Worm (Caenorhabditis elegans) whole organism, L2 larva: ENCODE measurements around the gene ZK6.6.

ENCODE experiments used
- mdl-1 ChIP-seq, 2 experiments: fragments of 150-350 bp in 1 of 2; sonication (generic microtip) in 1 of 2; optimal IDR thresholded peaks; 2 replicates each; lab custom pipeline; 2017; ENCODE audit warnings: missing biosample characterization in 2 of 2, missing genetic modification characterization in 2 of 2
- unc-39 ChIP-seq: fragments of 150-350 bp; optimal IDR thresholded peaks from 2 replicates; lab custom pipeline; 2014; ENCODE audit warnings: missing biosample characterization, missing genetic modification characterization
- ztf-1 ChIP-seq: fragments of 200-800 bp; sonication (Bioruptor generic); conservative IDR thresholded peaks from 2 replicates; pipeline ENCODE4 v1.3.6; 2022; ENCODE audit warnings: missing genetic modification characterization, missing compliant biosample characterization

ce11 chrV:378231-378630, 10.3 kb upstream of the ZK6.6 start:
- no peak for TF ChIP-seq unc-39
- no peak for TF ChIP-seq ztf-1 (GFP tag; lab: Robert Waterston, UW)
- no peak for TF ChIP-seq mdl-1 (tag; optimal IDR thresholded peaks at IDR 0.05; lab: Kevin White, UChicago)
